Fruit fly (Drosophila melanogaster) whole organism, embryonic: Measurements from ENCODE around the gene Hgsnat.
A peak's percentile ranks its signal among the peaks of the same experiment; 100 is the strongest.

Experiments used
- B-H2 ChIP-seq: fragments of 200-800 bp; sonication (Bioruptor generic); optimal IDR thresholded peaks from 2 replicates; lab custom pipeline; 2018; ENCODE audit warnings: missing biosample characterization, mild to moderate bottlenecking, missing genetic modification characterization
- CG10543 ChIP-seq: fragments of 200-800 bp; sonication (Bioruptor generic); optimal IDR thresholded peaks from 3 replicates; lab custom pipeline; 2017; ENCODE audit warnings: missing biosample characterization, mild to moderate bottlenecking, missing genetic modification characterization, moderate library complexity
- CG10565 ChIP-seq: fragments of 200-800 bp; sonication (Bioruptor generic); optimal IDR thresholded peaks from 3 replicates; lab custom pipeline; 2016; ENCODE audit warnings: missing biosample characterization, mild to moderate bottlenecking, missing genetic modification characterization
- CG10654 ChIP-seq: fragments of 200-800 bp; sonication (Bioruptor generic); optimal IDR thresholded peaks from 2 replicates; lab custom pipeline; 2016; ENCODE audit warnings: missing biosample characterization, missing genetic modification characterization
- CG12659 ChIP-seq: fragments of 200-800 bp; sonication (Bioruptor generic); optimal IDR thresholded peaks from 3 replicates; lab custom pipeline; 2017; ENCODE audit warnings: mild to moderate bottlenecking, missing biosample characterization, missing genetic modification reagents, missing genetic modification characterization
- CG14014 ChIP-seq: fragments of 200-800 bp; sonication (Bioruptor generic); IDR thresholded peaks from 2 replicates; pipeline ENCODE4 v1.3.6; 2022; ENCODE audit warnings: missing biosample characterization, missing genetic modification characterization
- CG16813 ChIP-seq: fragments of 200-800 bp; sonication (Bioruptor generic); IDR thresholded peaks from 3 replicates; pipeline ENCODE4 v1.3.6; 2022; ENCODE audit warnings: missing biosample characterization, missing genetic modification characterization; ENCODE audit not compliant: partially characterized antibody
- CG16815 ChIP-seq: fragments of 200-800 bp; sonication (Bioruptor generic); optimal IDR thresholded peaks from 3 replicates; lab custom pipeline; 2017; ENCODE audit warnings: missing biosample characterization, mild to moderate bottlenecking, missing genetic modification characterization
- CG2120 ChIP-seq: fragments of 200-800 bp; sonication (Bioruptor generic); optimal IDR thresholded peaks from 3 replicates; lab custom pipeline; 2016; ENCODE audit warnings: missing biosample characterization, missing genetic modification characterization
- CG2712 ChIP-seq: fragments of 200-800 bp; optimal IDR thresholded peaks from 3 replicates; lab custom pipeline; 2019; ENCODE audit warnings: missing biosample characterization, mild to moderate bottlenecking, missing genetic modification characterization, moderate library complexity
- CG33557 ChIP-seq: fragments of 200-800 bp; sonication (Bioruptor generic); optimal IDR thresholded peaks from 2 replicates; lab custom pipeline; 2019; ENCODE audit warnings: missing biosample characterization, mild to moderate bottlenecking, missing genetic modification characterization, moderate library complexity
- CG3407 ChIP-seq: fragments of 200-800 bp; sonication (Bioruptor generic); optimal IDR thresholded peaks from 2 replicates; lab custom pipeline; 2018; ENCODE audit warnings: missing biosample characterization, mild to moderate bottlenecking, missing genetic modification characterization
- CG42726 ChIP-seq: fragments of 200-800 bp; sonication (Bioruptor generic); IDR thresholded peaks from 2 replicates; pipeline ENCODE4 v1.3.6; 2022; ENCODE audit warnings: missing biosample characterization, missing genetic modification characterization; ENCODE audit not compliant: partially characterized antibody
- CG5180 ChIP-seq: fragments of 200-800 bp; sonication (Bioruptor generic); optimal IDR thresholded peaks from 3 replicates; lab custom pipeline; 2017; ENCODE audit warnings: missing biosample characterization, missing genetic modification characterization, mild to moderate bottlenecking, moderate library complexity, missing genetic modification reagents
- CG6791 ChIP-seq: fragments of 200-800 bp; sonication (Bioruptor generic); IDR thresholded peaks from 3 replicates; pipeline ENCODE4 v1.3.6; 2022; ENCODE audit warnings: missing biosample characterization, missing genetic modification characterization; ENCODE audit not compliant: partially characterized antibody
- CG7372 ChIP-seq: fragments of 200-800 bp; sonication (Bioruptor generic); IDR thresholded peaks from 2 replicates; pipeline ENCODE4 v1.3.6; 2022; ENCODE audit warnings: missing biosample characterization, missing genetic modification characterization
- CG7963 ChIP-seq: fragments of 200-800 bp; sonication (Bioruptor generic); IDR thresholded peaks from 3 replicates; pipeline ENCODE4 v1.3.6; 2022; ENCODE audit warnings: missing biosample characterization, missing genetic modification characterization; ENCODE audit not compliant: partially characterized antibody
- CG9727 ChIP-seq: fragments of 200-800 bp; sonication (Bioruptor generic); optimal IDR thresholded peaks from 3 replicates; lab custom pipeline; 2017; ENCODE audit warnings: missing biosample characterization, mild to moderate bottlenecking, missing genetic modification characterization
- CG9797 ChIP-seq: fragments of 200-800 bp; sonication (Bioruptor generic); optimal IDR thresholded peaks from 3 replicates; lab custom pipeline; 2018; ENCODE audit warnings: missing biosample characterization, mild to moderate bottlenecking, missing genetic modification characterization
- CTCF ChIP-seq: fragments of 200-800 bp; sonication (Bioruptor generic); optimal IDR thresholded peaks from 2 replicates; lab custom pipeline; 2017; ENCODE audit warnings: missing biosample characterization, mild to moderate bottlenecking, missing genetic modification characterization, moderate library complexity
- CoRest ChIP-seq: fragments of 200-800 bp; sonication (Bioruptor generic); optimal IDR thresholded peaks from 3 replicates; lab custom pipeline; 2018; ENCODE audit warnings: missing biosample characterization, mild to moderate bottlenecking, missing genetic modification characterization, moderate library complexity
- Dad ChIP-seq: fragments of 200-800 bp; sonication (Bioruptor generic); optimal IDR thresholded peaks from 3 replicates; lab custom pipeline; 2016; ENCODE audit warnings: missing biosample characterization, missing genetic modification characterization
- Dip2 ChIP-seq: fragments of 200-800 bp; sonication (Bioruptor generic); IDR thresholded peaks from 2 replicates; pipeline ENCODE4 v1.3.6; 2022; ENCODE audit warnings: missing biosample characterization, missing genetic modification characterization
- E2f1 ChIP-seq: fragments of 200-800 bp; sonication (Bioruptor generic); IDR thresholded peaks from 2 replicates; pipeline ENCODE4 v1.3.6; 2022; ENCODE audit warnings: missing biosample characterization, missing genetic modification characterization
- Gsc ChIP-seq: fragments of 200-800 bp; sonication (Bioruptor generic); IDR thresholded peaks from 2 replicates; pipeline ENCODE4 v1.3.6; 2022; ENCODE audit warnings: missing biosample characterization, missing genetic modification characterization
- Mrtf ChIP-seq: fragments of 200-800 bp; sonication (Bioruptor generic); IDR thresholded peaks from 3 replicates; pipeline ENCODE4 v1.3.6; 2022; ENCODE audit warnings: missing biosample characterization, missing genetic modification characterization
- NC2β ChIP-seq: fragments of 200-800 bp; sonication (Bioruptor generic); optimal IDR thresholded peaks from 2 replicates; lab custom pipeline; 2016; ENCODE audit warnings: missing biosample characterization, missing genetic modification characterization
- NFAT ChIP-seq: fragments of 200-800 bp; sonication (Bioruptor generic); IDR thresholded peaks from 2 replicates; pipeline ENCODE4 v1.3.6; 2022; ENCODE audit warnings: missing biosample characterization, missing genetic modification characterization
- Ptx1 ChIP-seq: fragments of 200-800 bp; sonication (Bioruptor generic); IDR thresholded peaks from 2 replicates; pipeline ENCODE4 v1.3.6; 2022; ENCODE audit warnings: missing biosample characterization, missing genetic modification characterization
- Scr ChIP-seq: fragments of 200-800 bp; sonication (Bioruptor generic); IDR thresholded peaks from 2 replicates; pipeline ENCODE4 v1.3.6; 2022; ENCODE audit warnings: missing biosample characterization, missing genetic modification characterization; ENCODE audit not compliant: partially characterized antibody
- Stat92E ChIP-seq, 3 experiments: fragments of >200 bp in 2 of 3; fragments of 200-800 bp in 1 of 3; sonication (Bioruptor generic) in 1 of 3; optimal IDR thresholded peaks; 2 replicates each; lab custom pipeline; 2017 to 2019; ENCODE audit warnings: missing biosample characterization in 3 of 3, missing genetic modification characterization in 3 of 3, mild to moderate bottlenecking in 1 of 3, moderate library complexity in 1 of 3
- Xrp1 ChIP-seq: fragments of 200-800 bp; sonication (Bioruptor generic); IDR thresholded peaks from 2 replicates; pipeline ENCODE4 v1.3.6; 2022; ENCODE audit warnings: missing biosample characterization, missing genetic modification characterization
- al ChIP-seq: fragments of 200-800 bp; sonication (Bioruptor generic); IDR thresholded peaks from 2 replicates; pipeline ENCODE4 v1.3.6; 2022; ENCODE audit warnings: missing biosample characterization, missing genetic modification characterization
- bbx ChIP-seq: fragments of 200-800 bp; sonication (Bioruptor generic); IDR thresholded peaks from 2 replicates; pipeline ENCODE4 v1.3.6; 2022; ENCODE audit warnings: missing biosample characterization, missing genetic modification characterization; ENCODE audit not compliant: partially characterized antibody
- crp ChIP-seq, 2 experiments: fragments of 200-800 bp; sonication (Bioruptor generic); optimal IDR thresholded peaks; 2 replicates in 1 of 2; 3 replicates in 1 of 2; lab custom pipeline; 2017; ENCODE audit warnings: missing biosample characterization in 2 of 2, missing genetic modification characterization in 2 of 2, mild to moderate bottlenecking in 1 of 2, moderate library complexity in 1 of 2
- emc ChIP-seq: fragments of 200-800 bp; sonication (Bioruptor generic); optimal IDR thresholded peaks from 2 replicates; lab custom pipeline; 2016; ENCODE audit warnings: missing biosample characterization, missing genetic modification characterization
- fd102C ChIP-seq: fragments of 200-800 bp; sonication (Bioruptor generic); optimal IDR thresholded peaks from 2 replicates; lab custom pipeline; 2018; ENCODE audit warnings: missing biosample characterization, mild to moderate bottlenecking, missing genetic modification characterization, moderate library complexity
- gsb-n ChIP-seq: fragments of 200-800 bp; sonication (Bioruptor generic); optimal IDR thresholded peaks from 3 replicates; lab custom pipeline; 2018; ENCODE audit warnings: missing biosample characterization, mild to moderate bottlenecking, missing genetic modification characterization
- h ChIP-seq: fragments of >200 bp; optimal IDR thresholded peaks from 2 replicates; lab custom pipeline; 2017
- hb ChIP-seq: fragments of 200-800 bp; sonication (Bioruptor generic); IDR thresholded peaks from 3 replicates; pipeline ENCODE4 v1.3.6; 2022; ENCODE audit warnings: missing biosample characterization, missing genetic modification characterization; ENCODE audit not compliant: partially characterized antibody
- her ChIP-seq: fragments of 200-800 bp; sonication (Bioruptor generic); optimal IDR thresholded peaks from 2 replicates; lab custom pipeline; 2016; ENCODE audit warnings: missing biosample characterization, missing genetic modification characterization
- lilli ChIP-seq: fragments of 200-800 bp; sonication (Bioruptor generic); optimal IDR thresholded peaks from 3 replicates; lab custom pipeline; 2016; ENCODE audit warnings: missing biosample characterization, missing genetic modification characterization
- nom ChIP-seq: fragments of 200-800 bp; sonication (Bioruptor generic); optimal IDR thresholded peaks from 2 replicates; lab custom pipeline; 2017; ENCODE audit warnings: missing biosample characterization, missing genetic modification characterization, mild to moderate bottlenecking, moderate library complexity, missing genetic modification reagents
- pita ChIP-seq: fragments of 200-800 bp; sonication (Bioruptor generic); optimal IDR thresholded peaks from 2 replicates; lab custom pipeline; 2017; ENCODE audit warnings: missing biosample characterization, mild to moderate bottlenecking, missing genetic modification characterization
- ranshi ChIP-seq: fragments of 200-800 bp; sonication (Bioruptor generic); IDR thresholded peaks from 2 replicates; pipeline ENCODE4 v1.3.6; 2022; ENCODE audit warnings: missing biosample characterization, missing genetic modification characterization
- sima ChIP-seq: fragments of 200-800 bp; sonication (Bioruptor generic); optimal IDR thresholded peaks from 2 replicates; lab custom pipeline; 2016; ENCODE audit warnings: missing biosample characterization, missing genetic modification characterization
- sna ChIP-seq: fragments of 200-800 bp; sonication (Bioruptor generic); IDR thresholded peaks from 2 replicates; pipeline ENCODE4 v1.3.6; 2022; ENCODE audit warnings: missing biosample characterization, missing genetic modification characterization; ENCODE audit not compliant: partially characterized antibody
- tup ChIP-seq: fragments of 200-800 bp; sonication (Bioruptor generic); optimal IDR thresholded peaks from 2 replicates; lab custom pipeline; 2016; ENCODE audit warnings: missing biosample characterization, mild to moderate bottlenecking, missing genetic modification characterization, moderate library complexity
- vvl ChIP-seq: fragments of 200-800 bp; sonication (Bioruptor generic); IDR thresholded peaks from 2 replicates; pipeline ENCODE4 v1.3.6; 2022; ENCODE audit warnings: missing biosample characterization, missing genetic modification characterization
- wdn ChIP-seq: fragments of 200-800 bp; sonication (Bioruptor generic); IDR thresholded peaks from 2 replicates; pipeline ENCODE4 v1.3.6; 2022; ENCODE audit warnings: missing biosample characterization, missing genetic modification characterization

The Hgsnat gene

dm6 chrX:4955788-4956442, 37.4 kb downstream of the Hgsnat start (continued):
- TF ChIP-seq hb (GFP tag; lab: Robert Waterston, UW) (peak; percentile 90), CG9727 (GFP tag; lab: Kevin White, UChicago) (peak; percentile 18), CG12659 (GFP tag; lab: Kevin White, UChicago) (no peak), Dip2 (no peak), Scr (GFP tag; lab: Robert Waterston, UW) (peak; percentile 95), tup (GFP tag; lab: Kevin White, UChicago) (no peak), Xrp1 (GFP tag; lab: Robert Waterston, UW) (peak; percentile 55), Ptx1 (GFP tag; lab: Robert Waterston, UW) (peak; percentile 14; the same call in 1 of the 2 replicates), E2f1 (GFP tag; lab: Robert Waterston, UW) (no peak), Mrtf (no peak), NFAT (GFP tag; lab: Robert Waterston, UW) (no peak), h (no peak), CG10565 (GFP tag; lab: Kevin White, UChicago) (no peak), wdn (no peak), sima (no peak), CG7963 (peak; percentile 93), nom (peak; percentile 14), Stat92E (GFP tag; optimal IDR thresholded peaks at IDR 0.05; lab: Kevin White, UChicago) (peak in 1 of 3 experiments; percentile 84), CG9797 (GFP tag; lab: Kevin White, UChicago) (no peak), her (GFP tag; lab: Kevin White, UChicago) (peak; percentile 39), CG10654 (GFP tag; lab: Kevin White, UChicago) (no peak), CG16815 (GFP tag; lab: Kevin White, UChicago) (no peak), CG5180 (GFP tag; lab: Kevin White, UChicago) (peak; percentile 7), crp (GFP tag; optimal IDR thresholded peaks at IDR 0.05; lab: Kevin White, UChicago) (no peak), Dad (GFP tag; lab: Kevin White, UChicago) (no peak), CG7372 (GFP tag; lab: Robert Waterston, UW) (no peak), CoRest (tag; lab: Kevin White, UChicago) (peak; percentile 49), CG14014 (peak; percentile 15; the same call in 1 of the 2 replicates), vvl (GFP tag; lab: Robert Waterston, UW) (peak; percentile 77), CG42726 (GFP tag; lab: Robert Waterston, UW) (peak; percentile 96; the same call in 1 of the 2 replicates), CG3407 (GFP tag; lab: Kevin White, UChicago) (no peak), CG6791 (peak; percentile 96), CG33557 (GFP tag; lab: Kevin White, UChicago) (no peak), NC2β (no peak), Gsc (GFP tag; lab: Robert Waterston, UW) (no peak), gsb-n (peak; percentile 3), CG16813 (peak; percentile 92), sna (peak; percentile 95), ranshi (0 out of 2 replicates have a peak, but pooled peaks have one; percentile 6), lilli (GFP tag; lab: Kevin White, UChicago) (peak; percentile 24), bbx (GFP tag; lab: Robert Waterston, UW) (peak; percentile 98), CG2712 (tag; lab: Kevin White, UChicago) (peak; percentile 15), fd102C (GFP tag; lab: Kevin White, UChicago) (no peak), pita (no peak), CG2120 (peak; percentile 25), al (GFP tag; lab: Robert Waterston, UW) (no peak), CG10543 (GFP tag; lab: Kevin White, UChicago) (peak; percentile 46), B-H2 (GFP tag; lab: Kevin White, UChicago) (no peak), CTCF (GFP tag; lab: Kevin White, UChicago) (peak; percentile 61), emc (GFP tag; lab: Kevin White, UChicago) (no peak)
